Fruit fly (Drosophila melanogaster) whole organism, embryonic: Measurements from ENCODE around the gene CG13392.

Experiments used
- Adf1 ChIP-seq: fragments of 200-800 bp; sonication (Bioruptor generic); IDR thresholded peaks from 2 replicates; pipeline ENCODE4 v1.3.6; 2022; ENCODE audit warnings: missing biosample characterization, missing genetic modification characterization
- Atf-2 ChIP-seq: fragments of 200-800 bp; sonication (Bioruptor generic); optimal IDR thresholded peaks from 2 replicates; lab custom pipeline; 2016; ENCODE audit warnings: missing biosample characterization, missing genetic modification characterization
- Awh ChIP-seq: fragments of 200-800 bp; sonication (Bioruptor generic); IDR thresholded peaks from 2 replicates; pipeline ENCODE4, ENCODE4 v1.3.6; 2022; ENCODE audit warnings: missing biosample characterization, missing genetic modification characterization
- CG12236 ChIP-seq: fragments of 200-800 bp; sonication (Bioruptor generic); optimal IDR thresholded peaks from 2 replicates; lab custom pipeline; 2016; ENCODE audit warnings: missing biosample characterization, missing genetic modification characterization
- CG1233 ChIP-seq: fragments of 200-800 bp; sonication (Bioruptor generic); optimal IDR thresholded peaks from 4 replicates; lab custom pipeline; 2018; ENCODE audit warnings: missing biosample characterization, mild to moderate bottlenecking, missing genetic modification characterization
- CG12942 ChIP-seq: fragments of 200-800 bp; sonication (Bioruptor generic); optimal IDR thresholded peaks from 3 replicates; lab custom pipeline; 2016; ENCODE audit warnings: missing biosample characterization, missing genetic modification characterization
- CG16813 ChIP-seq: fragments of 200-800 bp; sonication (Bioruptor generic); IDR thresholded peaks from 3 replicates; pipeline ENCODE4 v1.3.6; 2022; ENCODE audit warnings: missing biosample characterization, missing genetic modification characterization; ENCODE audit not compliant: partially characterized antibody
- CG17186 ChIP-seq: fragments of 200-800 bp; sonication (Bioruptor generic); optimal IDR thresholded peaks from 3 replicates; lab custom pipeline; 2017; ENCODE audit warnings: missing biosample characterization, missing genetic modification reagents, missing genetic modification characterization
- CG18011 ChIP-seq: fragments of 200-800 bp; sonication (Bioruptor generic); optimal IDR thresholded peaks from 2 replicates; lab custom pipeline; 2017; ENCODE audit warnings: missing biosample characterization, missing genetic modification characterization, mild to moderate bottlenecking, moderate library complexity, missing genotype
- CG2129 ChIP-seq: fragments of 200-800 bp; sonication (Bioruptor generic); IDR thresholded peaks from 2 replicates; pipeline ENCODE4 v1.3.6; 2022; ENCODE audit warnings: missing biosample characterization, missing genetic modification characterization; ENCODE audit not compliant: partially characterized antibody
- CG3281 ChIP-seq: fragments of 200-800 bp; sonication (Bioruptor generic); optimal IDR thresholded peaks from 3 replicates; lab custom pipeline; 2017; ENCODE audit warnings: missing biosample characterization, mild to moderate bottlenecking, missing genetic modification characterization
- CG33213 ChIP-seq: fragments of 200-800 bp; sonication (Bioruptor generic); optimal IDR thresholded peaks from 3 replicates; lab custom pipeline; 2016; ENCODE audit warnings: missing biosample characterization, missing genetic modification characterization
- CG42726 ChIP-seq: fragments of 200-800 bp; sonication (Bioruptor generic); IDR thresholded peaks from 2 replicates; pipeline ENCODE4 v1.3.6; 2022; ENCODE audit warnings: missing biosample characterization, missing genetic modification characterization; ENCODE audit not compliant: partially characterized antibody
- CG4328 ChIP-seq: fragments of 200-800 bp; sonication (Bioruptor generic); optimal IDR thresholded peaks from 3 replicates; lab custom pipeline; 2017; ENCODE audit warnings: missing biosample characterization, missing genetic modification reagents, missing genetic modification characterization
- CG43689 ChIP-seq: fragments of 200-800 bp; sonication (Bioruptor generic); IDR thresholded peaks from 2 replicates; pipeline ENCODE4 v1.3.6; 2022; ENCODE audit warnings: missing biosample characterization, missing genetic modification characterization
- CG7963 ChIP-seq: fragments of 200-800 bp; sonication (Bioruptor generic); IDR thresholded peaks from 3 replicates; pipeline ENCODE4 v1.3.6; 2022; ENCODE audit warnings: missing biosample characterization, missing genetic modification characterization; ENCODE audit not compliant: partially characterized antibody
- CG9437 ChIP-seq: fragments of 200-800 bp; sonication (Bioruptor generic); optimal IDR thresholded peaks from 2 replicates; lab custom pipeline; 2018; ENCODE audit warnings: missing biosample characterization, mild to moderate bottlenecking, missing genetic modification characterization
- Chrac-16 ChIP-seq: fragments of 200-800 bp; sonication (Bioruptor generic); optimal IDR thresholded peaks from 3 replicates; lab custom pipeline; 2016; ENCODE audit warnings: missing biosample characterization, missing genetic modification characterization
- CoRest ChIP-seq: fragments of 200-800 bp; sonication (Bioruptor generic); optimal IDR thresholded peaks from 3 replicates; lab custom pipeline; 2018; ENCODE audit warnings: missing biosample characterization, mild to moderate bottlenecking, missing genetic modification characterization, moderate library complexity
- Dad ChIP-seq: fragments of 200-800 bp; sonication (Bioruptor generic); optimal IDR thresholded peaks from 3 replicates; lab custom pipeline; 2016; ENCODE audit warnings: missing biosample characterization, missing genetic modification characterization
- Dbx ChIP-seq: fragments of 200-800 bp; sonication (Bioruptor generic); IDR thresholded peaks from 3 replicates; pipeline ENCODE4 v1.3.6; 2022; ENCODE audit warnings: missing biosample characterization, missing genetic modification characterization
- Ets65A ChIP-seq: fragments of 200-800 bp; sonication (Bioruptor generic); peaks from one replicate; lab custom pipeline; 2016; ENCODE audit warnings: missing biosample characterization, missing genetic modification characterization
- Fer3 ChIP-seq: fragments of 200-800 bp; sonication (Bioruptor generic); optimal IDR thresholded peaks from 2 replicates; lab custom pipeline; 2018; ENCODE audit warnings: missing biosample characterization, mild to moderate bottlenecking, missing genetic modification characterization, moderate library complexity
- Hmr ChIP-seq: fragments of 200-800 bp; sonication (Bioruptor generic); optimal IDR thresholded peaks from 3 replicates; lab custom pipeline; 2017; ENCODE audit warnings: mild to moderate bottlenecking, missing biosample characterization, missing genetic modification reagents, missing genetic modification characterization
- Hr39 ChIP-seq: fragments of >200 bp; optimal IDR thresholded peaks from 2 replicates; lab custom pipeline; 2017
- Hr78 ChIP-seq, 2 experiments: fragments of 200-800 bp in 1 of 2; fragments of >200 bp in 1 of 2; sonication (Bioruptor generic) in 1 of 2; optimal IDR thresholded peaks; 2 replicates each; lab custom pipeline; 2017 to 2019; ENCODE audit warnings: missing biosample characterization in 2 of 2, missing genetic modification characterization in 2 of 2, mild to moderate bottlenecking in 1 of 2, moderate library complexity in 1 of 2
- MTF-1 ChIP-seq: fragments of 200-800 bp; sonication (Bioruptor generic); optimal IDR thresholded peaks from 2 replicates; lab custom pipeline; 2018; ENCODE audit warnings: missing biosample characterization, mild to moderate bottlenecking, missing genetic modification characterization, borderline replicate concordance
- Med ChIP-seq: fragments of 200-800 bp; sonication (Bioruptor generic); peaks from one replicate; lab custom pipeline; 2016; ENCODE audit warnings: missing biosample characterization, missing genetic modification characterization, mild to moderate bottlenecking, inconsistent platforms, moderate library complexity
- Mrtf ChIP-seq: fragments of 200-800 bp; sonication (Bioruptor generic); IDR thresholded peaks from 3 replicates; pipeline ENCODE4 v1.3.6; 2022; ENCODE audit warnings: missing biosample characterization, missing genetic modification characterization
- Nf-YB ChIP-seq: fragments of 200-800 bp; sonication (Bioruptor generic); optimal IDR thresholded peaks from 3 replicates; lab custom pipeline; 2019; ENCODE audit warnings: missing biosample characterization, mild to moderate bottlenecking, missing genetic modification characterization, moderate library complexity
- Optix ChIP-seq: fragments of 200-800 bp; sonication (Bioruptor generic); IDR thresholded peaks from 3 replicates; pipeline ENCODE4 v1.3.6; 2022; ENCODE audit warnings: missing biosample characterization, missing genetic modification characterization
- Sry-β ChIP-seq: fragments of 200-800 bp; sonication (Bioruptor generic); optimal IDR thresholded peaks from 2 replicates; lab custom pipeline; 2018; ENCODE audit warnings: missing biosample characterization, mild to moderate bottlenecking, missing genetic modification characterization, moderate library complexity
- Stat92E ChIP-seq, 3 experiments: fragments of >200 bp in 2 of 3; fragments of 200-800 bp in 1 of 3; sonication (Bioruptor generic) in 1 of 3; optimal IDR thresholded peaks; 2 replicates each; lab custom pipeline; 2017 to 2019; ENCODE audit warnings: missing biosample characterization in 3 of 3, missing genetic modification characterization in 3 of 3, mild to moderate bottlenecking in 1 of 3, moderate library complexity in 1 of 3
- YL-1 ChIP-seq: fragments of 200-800 bp; sonication (Bioruptor generic); optimal IDR thresholded peaks from 3 replicates; lab custom pipeline; 2017; ENCODE audit warnings: missing biosample characterization, mild to moderate bottlenecking, missing genetic modification characterization
- cg ChIP-seq: fragments of 200-800 bp; sonication (Bioruptor generic); optimal IDR thresholded peaks from 3 replicates; lab custom pipeline; 2019; ENCODE audit warnings: missing biosample characterization, mild to moderate bottlenecking, missing genetic modification characterization, moderate library complexity
- crol ChIP-seq: fragments of 200-800 bp; sonication (Bioruptor generic); IDR thresholded peaks from 2 replicates; pipeline ENCODE4 v1.3.6; 2022; ENCODE audit warnings: missing biosample characterization, missing genetic modification characterization
- dimm ChIP-seq: fragments of 200-800 bp; sonication (Bioruptor generic); IDR thresholded peaks from 2 replicates; pipeline ENCODE4 v1.3.6; 2022; ENCODE audit warnings: missing biosample characterization, missing genetic modification characterization
- esg ChIP-seq: fragments of 200-800 bp; sonication (Bioruptor generic); conservative IDR thresholded peaks from 2 replicates; pipeline ENCODE4 v1.3.6; 2022; ENCODE audit warnings: missing biosample characterization, missing genetic modification characterization
- gsb-n ChIP-seq: fragments of 200-800 bp; sonication (Bioruptor generic); optimal IDR thresholded peaks from 3 replicates; lab custom pipeline; 2018; ENCODE audit warnings: missing biosample characterization, mild to moderate bottlenecking, missing genetic modification characterization
- hth ChIP-seq: fragments of >200 bp; optimal IDR thresholded peaks from 2 replicates; lab custom pipeline; 2017; ENCODE audit warnings: inconsistent platforms
- ind ChIP-seq: fragments of 200-800 bp; sonication (Bioruptor generic); optimal IDR thresholded peaks from 3 replicates; lab custom pipeline; 2016; ENCODE audit warnings: missing biosample characterization, missing genetic modification characterization
- kah ChIP-seq: fragments of 200-800 bp; sonication (Bioruptor generic); optimal IDR thresholded peaks from 2 replicates; lab custom pipeline; 2018; ENCODE audit warnings: missing biosample characterization, mild to moderate bottlenecking, missing genetic modification characterization
- ken ChIP-seq: fragments of 200-800 bp; sonication (Bioruptor generic); IDR thresholded peaks from 3 replicates; pipeline ENCODE4 v1.3.6; 2022; ENCODE audit warnings: missing biosample characterization, missing genetic modification characterization
- lab ChIP-seq: fragments of 200-800 bp; sonication (Bioruptor generic); optimal IDR thresholded peaks from 3 replicates; lab custom pipeline; 2017; ENCODE audit warnings: missing biosample characterization, missing genetic modification characterization, mild to moderate bottlenecking, moderate library complexity, missing genetic modification reagents
- prd ChIP-seq, 3 experiments: fragments of >200 bp in 2 of 3; fragments of 200-800 bp in 1 of 3; sonication (Bioruptor generic) in 1 of 3; optimal IDR thresholded peaks in 2 of 3; IDR thresholded peaks in 1 of 3; 2 replicates in 2 of 3; 3 replicates in 1 of 3; pipeline versions ENCODE4 v1.3.6 to Lab custom; 2017 to 2022; ENCODE audit warnings: missing biosample characterization in 1 of 3, missing genetic modification characterization in 1 of 3
- ranshi ChIP-seq: fragments of 200-800 bp; sonication (Bioruptor generic); IDR thresholded peaks from 2 replicates; pipeline ENCODE4 v1.3.6; 2022; ENCODE audit warnings: missing biosample characterization, missing genetic modification characterization
- slp2 ChIP-seq: fragments of 200-800 bp; sonication (Bioruptor generic); optimal IDR thresholded peaks from 2 replicates; lab custom pipeline; 2016; ENCODE audit warnings: missing biosample characterization, missing genetic modification characterization
- sob ChIP-seq: fragments of 200-800 bp; sonication (Bioruptor generic); IDR thresholded peaks from 2 replicates; pipeline ENCODE4 v1.3.6; 2022; ENCODE audit warnings: missing biosample characterization, missing genetic modification characterization
- stc ChIP-seq: fragments of 200-800 bp; sonication (Bioruptor generic); IDR thresholded peaks from 2 replicates; pipeline ENCODE4 v1.3.6; 2022; ENCODE audit warnings: missing biosample characterization, missing genetic modification characterization
- trem ChIP-seq: fragments of 200-800 bp; optimal IDR thresholded peaks from 3 replicates; lab custom pipeline; 2019; ENCODE audit warnings: missing biosample characterization, mild to moderate bottlenecking, missing genetic modification characterization, moderate library complexity

Gene CG13392

dm6 chr2L:8334705-8335104, 47.9 kb downstream of the CG13392 start (continued):
- TF ChIP-seq Chrac-16, result no peak
- TF ChIP-seq ind (GFP tag; lab: Kevin White, UChicago), result no peak
- TF ChIP-seq dimm, result no peak
- no peak for TF ChIP-seq Dad (GFP tag; lab: Kevin White, UChicago)
- TF ChIP-seq Mrtf (GFP tag; lab: Robert Waterston, UW), result 0 out of 3 replicates have a peak, but pooled peaks have one; percentile 19
- no peak for TF ChIP-seq CG9437 (GFP tag; lab: Kevin White, UChicago)
- no peak for TF ChIP-seq CG17186 (GFP tag; lab: Kevin White, UChicago)
- no peak for TF ChIP-seq gsb-n
- peak; percentile 39; the same call in 1 of the 3 replicates for TF ChIP-seq ken
- TF ChIP-seq stc (GFP tag; lab: Robert Waterston, UW), result 0 out of 2 replicates have a peak, but pooled peaks have one; percentile 15
- 0 out of 2 replicates have a peak, but pooled peaks have one; percentile 28 for TF ChIP-seq sob
- TF ChIP-seq CG43689, result no peak
- no peak for TF ChIP-seq trem (tag; lab: Kevin White, UChicago)
- no peak for TF ChIP-seq CG3281 (GFP tag; lab: Kevin White, UChicago)
- TF ChIP-seq Nf-YB (GFP tag; lab: Kevin White, UChicago), result no peak
- TF ChIP-seq slp2 (GFP tag; lab: Kevin White, UChicago), result no peak
- no peak for TF ChIP-seq Atf-2 (GFP tag; lab: Kevin White, UChicago)
- 0 out of 3 replicates have a peak, but pooled peaks have one; percentile 24 for TF ChIP-seq Optix (GFP tag; lab: Robert Waterston, UW)
- no peak for TF ChIP-seq kah (GFP tag; lab: Kevin White, UChicago)
- TF ChIP-seq CG12942 (GFP tag; lab: Kevin White, UChicago), result no peak
- TF ChIP-seq CG42726 (GFP tag; lab: Robert Waterston, UW), result peak; percentile 63; the same call in 1 of the 2 replicates
- TF ChIP-seq CG4328 (GFP tag; lab: Kevin White, UChicago), result no peak
- TF ChIP-seq CG16813, result no peak
- peak; percentile 96 for TF ChIP-seq CG18011
- no peak for TF ChIP-seq Awh (GFP tag; lab: Robert Waterston, UW)
- TF ChIP-seq prd (optimal IDR thresholded peaks at IDR 0.05; lab: Kevin White, UChicago), result no peak
- TF ChIP-seq prd (GFP tag; IDR thresholded peaks at IDR 0.05; lab: Robert Waterston, UW), result 0 out of 3 replicates have a peak, but pooled peaks have one; percentile 36
- TF ChIP-seq CG2129 (GFP tag; lab: Robert Waterston, UW), result no peak
- TF ChIP-seq CG33213, result no peak
- TF ChIP-seq cg (GFP tag; lab: Kevin White, UChicago), result no peak
- TF ChIP-seq Sry-β (GFP tag; lab: Kevin White, UChicago), result no peak
- TF ChIP-seq MTF-1 (GFP tag; lab: Kevin White, UChicago), result no peak
- no peak for TF ChIP-seq ranshi (GFP tag; lab: Robert Waterston, UW)
- TF ChIP-seq Med, result peak; percentile 70

- TF ChIP-seq ken (no peak), CG1233 (GFP tag; lab: Kevin White, UChicago) (no peak), Hr39 (lab: Kevin White, UChicago) (peak; percentile 75), CG12236 (no peak), CG7963 (0 out of 3 replicates have a peak, but pooled peaks have one; percentile 13), CG33213 (no peak), crol (GFP tag; lab: Robert Waterston, UW) (peak; percentile 41)
Observed at dm6 chr2L:8333624-8334023, 49.0 kb downstream of the CG13392 start.

DNA sequence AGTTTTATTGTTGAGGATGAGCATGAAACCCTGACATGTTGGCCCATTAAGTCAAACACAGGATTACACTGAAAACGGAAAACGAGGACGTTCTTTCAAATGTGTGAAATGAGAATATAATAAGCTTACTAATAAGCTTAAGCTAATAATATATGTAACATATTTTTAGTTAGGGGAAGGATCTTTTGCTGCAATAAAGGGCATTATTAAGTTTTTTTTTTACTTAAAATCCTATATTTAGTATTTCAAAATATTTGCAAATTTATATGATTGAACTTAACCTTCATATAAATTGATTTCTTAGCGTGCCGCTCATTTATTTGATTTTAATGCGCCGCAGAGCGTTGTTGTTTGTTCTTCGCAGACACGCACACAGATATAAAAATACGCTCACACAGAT, 49.4 kb downstream of the CG13392 start:
- TF ChIP-seq Stat92E (GFP tag; optimal IDR thresholded peaks at IDR 0.05; lab: Kevin White, UChicago), result no peak
- TF ChIP-seq Adf1, result no peak; the same call in 1 of the 2 replicates
- TF ChIP-seq Fer3 (tag; lab: Kevin White, UChicago), result peak; percentile 15
- TF ChIP-seq Hmr (GFP tag; lab: Kevin White, UChicago), result peak; percentile 44
- TF ChIP-seq Dbx, result 0 out of 3 replicates have a peak, but pooled peaks have one; percentile 5
- TF ChIP-seq YL-1 (GFP tag; lab: Kevin White, UChicago), result no peak
- TF ChIP-seq Hr78 (GFP tag; optimal IDR thresholded peaks at IDR 0.05; lab: Kevin White, UChicago), result no peak
- TF ChIP-seq CoRest (tag; lab: Kevin White, UChicago), result peak; percentile 20
- TF ChIP-seq lab (GFP tag; lab: Kevin White, UChicago), result peak; percentile 26
- TF ChIP-seq esg (GFP tag; lab: Robert Waterston, UW), result no peak
- no peak for TF ChIP-seq hth (lab: Kevin White, UChicago)
- peak; percentile 27 for TF ChIP-seq Ets65A (GFP tag; lab: Kevin White, UChicago)
